Fruit fly (Drosophila melanogaster): Measurements from ENCODE around the gene CG15202.

Gene CG15202

dm6 chrX:11153826-11154510 lies 11.6 kb downstream of the CG15202 start, which contains the start of the genes rtv and Dlic (continued):
- TF ChIP-seq CG12155 (GFP tag; optimal IDR thresholded peaks at IDR 0.05) (peak; percentile 91), CG12236 (GFP tag; optimal IDR thresholded peaks at IDR 0.05) (no peak), sug (tag; optimal IDR thresholded peaks at IDR 0.05) (no peak), crol (GFP tag; IDR thresholded peaks at IDR 0.05) (peak; percentile 64), E2f2 (GFP tag; IDR thresholded peaks at IDR 0.05) (peak; percentile 48; the same call in 1 of the 2 replicates), Atf3 (GFP tag; optimal IDR thresholded peaks at IDR 0.05) (peak; percentile 32), zen2 (GFP tag; IDR thresholded peaks at IDR 0.05; ENCODE audit: partially characterized antibody) (peak; percentile 22; the same call in 1 of the 3 replicates), hkb (optimal IDR thresholded peaks at IDR 0.05) (no peak), hkb (GFP tag; IDR thresholded peaks at IDR 0.05) (no peak), HmgD (GFP tag; optimal IDR thresholded peaks at IDR 0.05) (peak; percentile 21), CG13894 (tag; optimal IDR thresholded peaks at IDR 0.05) (peak; percentile 53), prd (optimal IDR thresholded peaks at IDR 0.05) (no peak), prd (GFP tag; IDR thresholded peaks at IDR 0.05) (0 out of 3 replicates have a peak, but pooled peaks have one; percentile 16), sens (GFP tag) (peak; percentile 30), Dll (GFP tag; IDR thresholded peaks at IDR 0.05; ENCODE audit: partially characterized antibody) (peak; percentile 88), slbo (GFP tag; IDR thresholded peaks at IDR 0.05) (peak; percentile 43; the same call in 1 of the 2 replicates), CG9797 (GFP tag; optimal IDR thresholded peaks at IDR 0.05) (peak; percentile 86), az2 (GFP tag; optimal IDR thresholded peaks at IDR 0.05) (peak; percentile 29), CG11695 (GFP tag; IDR thresholded peaks at IDR 0.05) (no peak), CG11696 (GFP tag; IDR thresholded peaks at IDR 0.05) (no peak), Bgb (GFP tag; IDR thresholded peaks at IDR 0.05; ENCODE audit: partially characterized antibody) (peak; percentile 57; the same call in 1 of the 2 replicates), gfzf (GFP tag; optimal IDR thresholded peaks at IDR 0.05) (peak; percentile 72), row (GFP tag; IDR thresholded peaks at IDR 0.05) (peak; percentile 46), CG15696 (tag; optimal IDR thresholded peaks at IDR 0.05) (peak; percentile 21), Ptx1 (GFP tag; IDR thresholded peaks at IDR 0.05) (peak; percentile 37; the same call in 1 of the 2 replicates), Mrtf (GFP tag; IDR thresholded peaks at IDR 0.05) (0 out of 3 replicates have a peak, but pooled peaks have one; percentile 23), Stat92E (GFP tag; optimal IDR thresholded peaks at IDR 0.05) (no peak), Hey (tag; optimal IDR thresholded peaks at IDR 0.05) (no peak), NC2β (GFP tag; optimal IDR thresholded peaks at IDR 0.05) (peak; percentile 11), CG5245 (GFP tag; optimal IDR thresholded peaks at IDR 0.05) (peak; percentile 32), shn (GFP tag; optimal IDR thresholded peaks at IDR 0.05) (peak; percentile 2), CG14860 (GFP tag; IDR thresholded peaks at IDR 0.05; ENCODE audit: partially characterized antibody) (peak; percentile 57; the same call in 2 of the 3 replicates), Fer1 (GFP tag; optimal IDR thresholded peaks at IDR 0.05) (no peak), Sry-δ (GFP tag; optimal IDR thresholded peaks at IDR 0.05) (peak; percentile 43), BEAF-32 (GFP tag; optimal IDR thresholded peaks at IDR 0.05) (peak; percentile 76), CG1603 (tag; optimal IDR thresholded peaks at IDR 0.05) (peak; percentile 23), gsb-n (tag; optimal IDR thresholded peaks at IDR 0.05) (peak; percentile 20), CG1233 (GFP tag; optimal IDR thresholded peaks at IDR 0.05) (peak; percentile 17), Ets65A (GFP tag) (peak; percentile 85), CG10462 (GFP tag; optimal IDR thresholded peaks at IDR 0.05) (peak; percentile 35), pnt (GFP tag; optimal IDR thresholded peaks at IDR 0.05) (peak; percentile 15), CG7745 (tag; optimal IDR thresholded peaks at IDR 0.05) (no peak), CG30020 (tag; optimal IDR thresholded peaks at IDR 0.05) (peak; percentile 56), CG2678 (tag; optimal IDR thresholded peaks at IDR 0.05) (peak; percentile 3), ham (GFP tag; IDR thresholded peaks at IDR 0.05) (no peak), CG8924 (tag; optimal IDR thresholded peaks at IDR 0.05) (peak; percentile 30), onecut (GFP tag; IDR thresholded peaks at IDR 0.05) (peak; percentile 33; the same call in 1 of the 2 replicates), ind (GFP tag; optimal IDR thresholded peaks at IDR 0.05) (peak; percentile 25), CG30403 (GFP tag; optimal IDR thresholded peaks at IDR 0.05) (peak; percentile 54), CG10274 (GFP tag; optimal IDR thresholded peaks at IDR 0.05) (no peak)

All from whole organism, embryonic.